Worm (Caenorhabditis elegans): ENCODE measurements around the gene Y43F8B.10.

The Y43F8B.10 gene

DNA sequence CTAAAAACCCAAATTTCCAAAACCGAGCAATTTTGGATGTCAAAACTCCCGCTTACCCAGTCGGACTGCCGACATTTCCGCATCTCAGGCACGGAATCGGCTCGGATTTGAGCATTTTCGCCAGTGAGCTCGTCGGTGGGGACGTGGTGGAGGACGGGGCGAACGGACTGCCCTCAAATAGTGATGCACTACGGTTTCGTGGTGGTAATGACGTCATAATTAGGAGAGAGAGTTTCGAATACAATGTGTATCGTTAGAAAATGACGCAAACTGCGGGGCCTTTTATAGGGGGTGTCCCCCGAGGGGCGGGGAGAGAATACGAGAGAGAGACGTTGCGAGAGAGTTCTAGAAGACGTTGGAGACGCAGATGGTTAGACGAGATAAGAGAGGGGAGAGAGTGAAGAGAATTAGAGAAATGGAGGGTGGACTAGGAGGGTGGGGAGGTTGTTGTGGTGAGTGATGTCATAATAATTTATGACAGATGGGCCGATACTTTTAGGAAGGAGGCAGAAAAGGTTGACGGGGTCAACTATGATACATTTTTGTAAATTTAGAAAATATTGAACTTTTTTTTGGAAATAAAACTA, 48.4 kb downstream of the Y43F8B.10 start (continued):
- TF ChIP-seq K11D2.4 (GFP tag; IDR thresholded peaks at IDR 0.05) (peak; percentile 91), nhr-80 (tag; optimal IDR thresholded peaks at IDR 0.05) (peak; percentile 41), attf-5 (GFP tag; optimal IDR thresholded peaks at IDR 0.05) (peak; percentile 63), bed-2 (GFP tag; IDR thresholded peaks at IDR 0.05) (no peak), hmg-1.2 (GFP tag; IDR thresholded peaks at IDR 0.05) (peak; percentile 98), ztf-18 (tag; optimal IDR thresholded peaks at IDR 0.05) (no peak), madf-10 (tag; optimal IDR thresholded peaks at IDR 0.05) (peak; percentile 56), lag-1 (GFP tag; IDR thresholded peaks at IDR 0.05) (no peak), repo-1 (tag; optimal IDR thresholded peaks at IDR 0.05) (peak; percentile 66), hsf-1 (GFP tag; IDR thresholded peaks at IDR 0.05) (peak; percentile 96), ceh-91 (GFP tag; IDR thresholded peaks at IDR 0.05) (no peak), snpc-4 (GFP tag; optimal IDR thresholded peaks at IDR 0.05) (no peak), snpc-4 (tag; optimal IDR thresholded peaks at IDR 0.05) (peak in 2 of 4 experiments; percentile 56 to 60), zim-3 (tag; optimal IDR thresholded peaks at IDR 0.05) (peak; percentile 70), ceh-100 (GFP tag; IDR thresholded peaks at IDR 0.05) (peak; percentile 35; the same call in 1 of the 2 replicates), Y56A3A.18 (GFP tag; IDR thresholded peaks at IDR 0.05) (0 out of 2 replicates have a peak, but pooled peaks have one; percentile 72), nfyb-1 (GFP tag; IDR thresholded peaks at IDR 0.05) (peak; percentile 94), Y95B8A.8 (GFP tag; IDR thresholded peaks at IDR 0.05) (no peak), mcd-1 (GFP tag; IDR thresholded peaks at IDR 0.05) (peak; percentile 70; the same call in 1 of the 2 replicates), ztf-28 (GFP tag; IDR thresholded peaks at IDR 0.05) (no peak), T07F8.4 (tag; optimal IDR thresholded peaks at IDR 0.05) (peak; percentile 34), ets-4 (GFP tag; optimal IDR thresholded peaks at IDR 0.05) (peak; percentile 45), gei-17 (GFP tag; optimal IDR thresholded peaks at IDR 0.05) (peak; percentile 82), B0261.1 (tag; optimal IDR thresholded peaks at IDR 0.05) (peak; percentile 18), dpff-1 (tag; optimal IDR thresholded peaks at IDR 0.05) (no peak), F37B4.10 (GFP tag; IDR thresholded peaks at IDR 0.05) (no peak), hlh-26 (GFP tag; conservative IDR thresholded peaks at IDR 0.05) (0 out of 2 replicates have a peak, but pooled peaks have one; percentile 66), ceh-27 (GFP tag; optimal IDR thresholded peaks at IDR 0.05) (peak; percentile 69), rpc-1 (optimal IDR thresholded peaks at IDR 0.05) (peak; percentile 29), rpc-1 (tag; optimal IDR thresholded peaks at IDR 0.05) (no peak), dox-1 (GFP tag; IDR thresholded peaks at IDR 0.05) (peak; percentile 83), madf-6 (GFP tag; IDR thresholded peaks at IDR 0.05) (peak; percentile 38; the same call in 1 of the 2 replicates), sdz-38 (tag; optimal IDR thresholded peaks at IDR 0.05) (no peak), sptf-2 (GFP tag; optimal IDR thresholded peaks at IDR 0.05) (no peak), cebp-1 (GFP tag; IDR thresholded peaks at IDR 0.05) (no peak; the same call in 1 of the 2 replicates), cebp-1 (tag; optimal IDR thresholded peaks at IDR 0.05) (peak; percentile 82), aptf-2 (GFP tag; conservative IDR thresholded peaks at IDR 0.05) (no peak), rec-8 (tag; optimal IDR thresholded peaks at IDR 0.05) (no peak), K12H6.12 (tag; optimal IDR thresholded peaks at IDR 0.05) (peak; percentile 85), F23B12.7 (tag; optimal IDR thresholded peaks at IDR 0.05; ENCODE audit: insufficient read depth) (no peak), ceh-58 (GFP tag; IDR thresholded peaks at IDR 0.05) (0 out of 2 replicates have a peak, but pooled peaks have one; percentile 68), egl-44 (GFP tag; IDR thresholded peaks at IDR 0.05) (peak; percentile 56; the same call in 1 of the 2 replicates), tlf-1 (GFP tag; optimal IDR thresholded peaks at IDR 0.05) (peak; percentile 45), die-1 (tag; optimal IDR thresholded peaks at IDR 0.05) (peak; percentile 44), egrh-3 (GFP tag; IDR thresholded peaks at IDR 0.05) (peak; percentile 33; the same call in 1 of the 2 replicates), mel-28 (tag; optimal IDR thresholded peaks at IDR 0.05; ENCODE audit: borderline replicate concordance) (peak; percentile 37), cebp-2 (GFP tag; IDR thresholded peaks at IDR 0.05) (no peak), egl-18 (GFP tag; IDR thresholded peaks at IDR 0.05) (0 out of 2 replicates have a peak, but pooled peaks have one; percentile 18)
